Worm (Caenorhabditis elegans) whole organism, late embryonic: ENCODE results near the gene npp-8.
"Not testable (repeated sequence)": the region's sequence is repeated elsewhere in the genome, so short reads cannot be mapped to it uniquely, and the experiment has no call there.

Experiments
- K02D7.2 ChIP-seq: sonication (generic microtip); optimal IDR thresholded peaks from 2 replicates; lab custom pipeline; 2017; ENCODE audit warnings: mild to moderate bottlenecking, missing genetic modification characterization, missing compliant biosample characterization
- Y22D7AL.16 ChIP-seq: sonication (generic microtip); optimal IDR thresholded peaks from 2 replicates; lab custom pipeline; 2016; ENCODE audit warnings: missing genetic modification characterization, missing compliant biosample characterization
- ceh-19 ChIP-seq: fragments of 200-800 bp; sonication (Bioruptor generic); optimal IDR thresholded peaks from 2 replicates; lab custom pipeline; 2018; ENCODE audit warnings: mild to moderate bottlenecking, missing genetic modification characterization, missing compliant biosample characterization
- ceh-2 ChIP-seq: sonication (generic microtip); optimal IDR thresholded peaks from 2 replicates; lab custom pipeline; 2016; ENCODE audit warnings: missing genotype, missing genetic modification characterization, missing compliant biosample characterization
- ceh-22 ChIP-seq: sonication (generic microtip); optimal IDR thresholded peaks from 2 replicates; lab custom pipeline; 2017; ENCODE audit warnings: missing biosample characterization, missing genetic modification characterization
- ceh-30 ChIP-seq: fragments of 150-350 bp; optimal IDR thresholded peaks from 2 replicates; lab custom pipeline; 2014; ENCODE audit warnings: missing biosample characterization, missing genetic modification characterization
- ceh-34 ChIP-seq: sonication (generic microtip); optimal IDR thresholded peaks from 2 replicates; lab custom pipeline; 2016; ENCODE audit warnings: mild to moderate bottlenecking, missing genetic modification characterization, missing compliant biosample characterization
- ceh-45 ChIP-seq: fragments of 200-800 bp; sonication (Bioruptor generic); IDR thresholded peaks from 2 replicates; pipeline ENCODE4 v1.3.6; 2022; ENCODE audit warnings: missing genetic modification reagents, missing genetic modification characterization, missing compliant biosample characterization
- ceh-48 ChIP-seq: sonication (generic microtip); optimal IDR thresholded peaks from 2 replicates; lab custom pipeline; 2016; ENCODE audit warnings: missing genetic modification characterization, inconsistent platforms, missing compliant biosample characterization
- ceh-9 ChIP-seq: sonication (generic microtip); optimal IDR thresholded peaks from 2 replicates; lab custom pipeline; 2016; ENCODE audit warnings: mild to moderate bottlenecking, missing genetic modification characterization, inconsistent platforms, missing compliant biosample characterization
- che-1 ChIP-seq: sonication (generic microtip); optimal IDR thresholded peaks from 2 replicates; lab custom pipeline; 2016; ENCODE audit warnings: mild to moderate bottlenecking, missing genetic modification characterization, missing compliant biosample characterization
- dve-1 ChIP-seq: sonication (generic microtip); optimal IDR thresholded peaks from 2 replicates; lab custom pipeline; 2017; ENCODE audit warnings: antibody characterized with exemption, mild to moderate bottlenecking, missing genetic modification characterization, missing compliant biosample characterization
- fax-1 ChIP-seq: sonication (generic microtip); optimal IDR thresholded peaks from 2 replicates; lab custom pipeline; 2016; ENCODE audit warnings: missing genotype, missing genetic modification characterization, missing compliant biosample characterization
- fkh-10 ChIP-seq: fragments of 150-350 bp; optimal IDR thresholded peaks from 2 replicates; lab custom pipeline; 2014; ENCODE audit warnings: missing biosample characterization, missing genetic modification reagents, missing genetic modification characterization
- fkh-6 ChIP-seq: sonication (generic microtip); optimal IDR thresholded peaks from 2 replicates; lab custom pipeline; 2016; ENCODE audit warnings: missing genetic modification characterization, missing compliant biosample characterization
- hlh-13 ChIP-seq: fragments of 200-800 bp; sonication (Bioruptor generic); optimal IDR thresholded peaks from 2 replicates; lab custom pipeline; 2018; ENCODE audit warnings: mild to moderate bottlenecking, missing genetic modification characterization, missing compliant biosample characterization
- hlh-15 ChIP-seq: sonication (generic microtip); optimal IDR thresholded peaks from 2 replicates; lab custom pipeline; 2016; ENCODE audit warnings: missing genetic modification characterization, missing compliant biosample characterization
- hlh-8 ChIP-seq: sonication (generic microtip); optimal IDR thresholded peaks from 2 replicates; lab custom pipeline; 2016; ENCODE audit warnings: missing genotype, missing genetic modification characterization, missing compliant biosample characterization
- nfya-1 ChIP-seq: sonication (generic microtip); optimal IDR thresholded peaks from 2 replicates; lab custom pipeline; 2017; ENCODE audit warnings: missing genetic modification characterization, mild to moderate bottlenecking, missing compliant biosample characterization, antibody characterized with exemption, moderate library complexity
- nhr-11 ChIP-seq: fragments of 150-350 bp; optimal IDR thresholded peaks from 2 replicates; lab custom pipeline; 2014; ENCODE audit warnings: missing biosample characterization, missing genetic modification characterization
- npax-4 ChIP-seq: sonication (generic microtip); optimal IDR thresholded peaks from 2 replicates; lab custom pipeline; 2016; ENCODE audit warnings: missing genetic modification characterization, missing compliant biosample characterization
- odd-2 ChIP-seq: sonication (generic microtip); optimal IDR thresholded peaks from 2 replicates; lab custom pipeline; 2017; ENCODE audit warnings: antibody characterized with exemption, mild to moderate bottlenecking, missing genetic modification characterization, missing compliant biosample characterization
- pat-9 ChIP-seq: fragments of 200-800 bp; sonication (Bioruptor generic); optimal IDR thresholded peaks from 2 replicates; lab custom pipeline; 2018; ENCODE audit warnings: mild to moderate bottlenecking, missing genetic modification characterization, moderate library complexity, missing compliant biosample characterization
- pax-1 ChIP-seq: fragments of 150-350 bp; optimal IDR thresholded peaks from 2 replicates; lab custom pipeline; 2014; ENCODE audit warnings: missing biosample characterization, missing genetic modification characterization
- ref-2 ChIP-seq: sonication (generic microtip); optimal IDR thresholded peaks from 2 replicates; lab custom pipeline; 2016; ENCODE audit warnings: missing genetic modification characterization, missing compliant biosample characterization
- tbx-2 ChIP-seq: sonication (generic microtip); optimal IDR thresholded peaks from 2 replicates; lab custom pipeline; 2016; ENCODE audit warnings: missing genetic modification characterization, missing compliant biosample characterization
- tbx-7 ChIP-seq: sonication (generic microtip); optimal IDR thresholded peaks from 2 replicates; lab custom pipeline; 2016; ENCODE audit warnings: missing genotype, missing genetic modification characterization, missing compliant biosample characterization
- ttx-3 ChIP-seq: sonication (generic microtip); optimal IDR thresholded peaks from 2 replicates; lab custom pipeline; 2016; ENCODE audit warnings: missing genetic modification reagents, missing genetic modification characterization, missing compliant biosample characterization
- unc-3 ChIP-seq, 2 experiments: fragments of 200-800 bp in 1 of 2; sonication (Bioruptor generic) in 1 of 2; sonication (generic microtip) in 1 of 2; conservative IDR thresholded peaks in 1 of 2; optimal IDR thresholded peaks in 1 of 2; 2 replicates each; pipeline versions ENCODE4 v1.3.6 to Lab custom; 2016 to 2022; ENCODE audit warnings: missing compliant biosample characterization in 2 of 2, missing genetic modification characterization in 2 of 2, missing genetic modification reagents in 1 of 2

npp-8 gene

DNA sequence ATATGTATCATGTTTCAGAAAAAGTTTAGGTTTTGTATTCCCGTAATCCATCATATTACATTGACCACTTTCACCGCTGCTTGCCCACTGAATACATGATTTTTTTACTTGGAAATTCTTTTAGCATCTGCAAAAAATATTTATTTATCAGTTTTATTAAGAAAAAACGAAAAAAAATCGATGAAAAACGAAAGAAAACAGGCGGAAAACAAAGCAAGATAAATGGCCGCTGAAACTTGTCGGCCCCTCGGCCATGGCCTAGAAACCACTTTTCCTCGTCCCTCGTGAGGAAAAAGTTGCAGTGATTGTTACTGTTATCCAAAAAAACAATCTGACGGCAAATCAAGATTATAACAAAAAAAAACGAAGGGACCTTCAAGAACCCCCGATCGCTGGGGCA, 14.3 kb upstream of the npp-8 start, which contains the start of gene dsl-3:
dsl-3 (plus strand) TSS at position 301 of the 400 bp plus-strand sequence.
- not testable (repeated sequence) for TF ChIP-seq ref-2, K02D7.2, Y22D7AL.16 (tag; lab: Kevin White, UChicago)
- TF ChIP-seq, all 69 proteins: peak for 0; not testable (repeated sequence) for 69

ce11 chrIV:1605276-1605762, 9.7 kb upstream of the npp-8 start, which contains the start of gene Y41D4B.11:
TSS of gene Y41D4B.11 (plus strand) at chrIV:1605712.
- TF ChIP-seq fkh-6: no peak
- no peak for TF ChIP-seq nhr-11
- no peak for TF ChIP-seq odd-2 (tag; lab: Kevin White, UChicago)
- no peak for TF ChIP-seq hlh-15 (tag; lab: Kevin White, UChicago)
- TF ChIP-seq fkh-10 (GFP tag; lab: Kevin White, UChicago): no peak
- TF ChIP-seq ceh-22 (tag; lab: Kevin White, UChicago): no peak
- no peak for TF ChIP-seq unc-3 (GFP tag; conservative IDR thresholded peaks at IDR 0.05; lab: Robert Waterston, UW)
- no peak for TF ChIP-seq unc-3 (tag; optimal IDR thresholded peaks at IDR 0.05; lab: Kevin White, UChicago)
- no peak for TF ChIP-seq fax-1
- no peak for TF ChIP-seq che-1 (tag; lab: Kevin White, UChicago)

DNA sequence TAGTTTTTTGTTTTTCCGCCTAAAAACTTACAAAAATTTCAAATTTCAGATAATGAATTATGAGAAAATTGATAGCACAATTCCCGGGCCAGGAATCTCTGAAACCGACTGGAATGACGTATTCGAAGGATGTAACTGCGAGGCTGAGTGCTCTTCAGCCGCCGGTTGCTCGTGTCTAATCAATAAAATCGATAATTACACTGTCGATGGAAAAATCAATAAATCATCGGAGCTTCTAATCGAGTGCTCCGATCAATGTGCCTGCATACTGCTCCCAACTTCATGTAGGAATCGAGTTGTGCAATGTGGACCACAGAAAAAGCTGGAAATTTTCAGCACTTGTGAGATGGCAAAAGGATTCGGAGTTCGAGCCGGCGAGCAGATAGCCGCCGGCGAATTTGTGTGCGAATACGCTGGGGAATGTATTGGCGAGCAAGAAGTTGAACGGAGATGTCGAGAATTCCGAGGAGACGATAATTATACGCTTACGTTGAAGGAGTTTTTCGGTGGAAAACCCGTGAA, 7.4 kb upstream of the npp-8 start:
- TF ChIP-seq ceh-45 (GFP tag; lab: Robert Waterston, UW) (no peak), ceh-2 (tag; lab: Kevin White, UChicago) (no peak), ceh-9 (no peak), npax-4 (tag; lab: Kevin White, UChicago) (no peak), fkh-10 (GFP tag; lab: Kevin White, UChicago) (no peak), ceh-30 (tag; lab: Kevin White, UChicago) (no peak), tbx-2 (no peak), dve-1 (tag; lab: Kevin White, UChicago) (no peak), ttx-3 (tag; lab: Kevin White, UChicago) (no peak), pat-9 (no peak), hlh-8 (tag; lab: Kevin White, UChicago) (no peak), ceh-34 (no peak), pax-1 (tag; lab: Kevin White, UChicago) (no peak)

DNA sequence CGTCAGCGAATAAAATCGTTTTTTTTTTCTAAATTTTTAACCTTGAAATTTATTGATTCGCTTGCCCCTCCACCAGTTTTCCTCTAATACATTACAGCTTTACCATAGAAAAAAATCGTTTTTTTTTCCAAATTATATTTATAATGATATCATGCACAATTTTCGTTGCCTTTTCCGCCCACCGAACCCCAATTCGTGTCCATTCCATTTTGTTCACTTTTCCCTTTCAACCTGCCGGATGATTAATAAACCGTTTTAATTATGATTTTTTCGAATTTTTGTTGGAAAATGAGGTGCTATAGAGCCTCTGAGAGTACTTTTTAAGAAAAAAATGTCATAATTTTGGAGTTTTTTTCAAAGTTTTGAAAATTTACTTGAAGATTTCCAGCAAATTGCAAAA, 5.7 kb upstream of the npp-8 start, which contains the start of gene set-23:
set-23 (plus strand) TSS at position 301 of the 400 bp plus-strand sequence.
- no peak for TF ChIP-seq dve-1 (tag; lab: Kevin White, UChicago)

DNA sequence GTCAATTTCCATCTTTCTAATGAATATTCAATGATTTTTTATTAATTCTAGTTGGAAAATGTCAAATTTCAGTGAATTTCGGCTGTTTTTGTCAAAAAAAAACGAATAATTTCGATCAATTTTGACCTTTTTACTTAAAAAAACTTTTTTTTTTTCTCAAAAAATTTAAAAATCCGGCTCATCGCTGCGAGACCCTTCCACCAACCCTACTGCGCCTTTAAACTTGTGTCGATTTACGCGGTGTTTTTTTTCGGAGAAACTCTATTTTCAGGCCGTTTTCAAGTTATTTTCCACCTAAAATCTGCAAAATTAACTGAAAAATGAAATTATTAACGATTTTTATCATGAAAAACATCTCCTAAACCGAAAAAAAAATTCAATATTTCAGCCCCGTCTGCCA, 5.2 kb upstream of the npp-8 start:
- TF ChIP-seq ceh-19 (GFP tag; lab: Kevin White, UChicago) (no peak), tbx-7 (tag; lab: Kevin White, UChicago) (no peak), nfya-1 (tag; lab: Kevin White, UChicago) (no peak), nhr-11 (no peak), hlh-13 (GFP tag; lab: Kevin White, UChicago) (no peak)

- no peak for TF ChIP-seq ceh-48 (tag; lab: Kevin White, UChicago)
Observed at ce11 chrIV:1597018-1597417, 1.4 kb upstream of the npp-8 start, which contains the start of gene ced-2. TSS of gene ced-2 (plus strand) at chrIV:1597318.

DNA sequence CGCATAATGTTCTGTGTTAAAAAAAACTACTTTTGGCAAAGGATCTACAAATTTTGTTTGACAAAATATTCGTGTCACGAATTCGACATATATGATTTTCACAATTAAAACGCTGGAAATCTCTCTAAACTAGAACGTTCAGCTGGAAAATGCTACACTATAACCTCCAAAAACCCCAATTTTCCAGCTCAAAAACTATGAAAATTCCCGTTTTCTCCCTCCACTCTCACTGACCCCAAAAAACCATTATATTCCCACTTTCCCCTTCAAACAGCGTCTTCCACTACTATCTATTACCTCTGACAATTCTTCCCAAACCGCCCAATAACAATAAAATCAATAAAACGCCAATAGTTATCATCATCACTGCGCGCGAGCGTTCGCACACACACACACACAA, 18.9 kb downstream of the npp-8 start, which contains the start of gene Y41D4B.14:
Y41D4B.14 (plus strand) TSS at position 301 of the 400 bp plus-strand sequence.
- no peak for TF ChIP-seq ceh-22 (tag; lab: Kevin White, UChicago)
- TF ChIP-seq, all 69 proteins: peak for 0
